Worm (Caenorhabditis elegans): Measurements from ENCODE around the gene C08G9.1.

DNA sequence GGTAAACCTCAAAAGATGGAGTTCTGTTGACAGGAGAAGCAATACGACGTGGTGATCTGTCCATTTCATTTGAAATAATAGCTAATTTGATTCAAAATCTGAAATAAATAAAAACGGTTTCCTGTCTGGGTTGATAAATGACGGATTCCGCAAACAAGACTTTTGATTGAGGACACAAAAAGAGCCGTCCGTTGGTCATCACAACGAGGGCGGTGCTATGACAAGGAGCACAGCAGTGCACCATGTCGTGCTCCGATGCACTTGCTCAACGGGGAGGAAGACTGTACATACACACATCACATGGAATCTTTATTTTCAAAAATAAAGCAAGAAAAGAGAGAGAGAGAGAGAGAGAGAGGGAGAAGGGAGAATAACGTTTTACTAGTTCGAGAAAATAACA is 16.8 kb upstream of the C08G9.1 start, which contains the start of gene nep-16:
- TF ChIP-seq klf-2 (GFP tag; conservative IDR thresholded peaks at IDR 0.05) (no peak), tab-1 (GFP tag; IDR thresholded peaks at IDR 0.05) (no peak), ztf-23 (GFP tag; IDR thresholded peaks at IDR 0.05) (no peak), ztf-29 (GFP tag; IDR thresholded peaks at IDR 0.05) (no peak), flt-1 (GFP tag; IDR thresholded peaks at IDR 0.05) (no peak), med-1 (GFP tag; optimal IDR thresholded peaks at IDR 0.05; ENCODE audit: insufficient read depth) (no peak), cog-1 (tag; optimal IDR thresholded peaks at IDR 0.05) (no peak), ref-1 (GFP tag; conservative IDR thresholded peaks at IDR 0.05) (no peak), T22C8.4 (GFP tag; IDR thresholded peaks at IDR 0.05) (no peak)
